Worm (Caenorhabditis elegans) whole organism, L4 larva: ENCODE results near the gene ZK488.5.

ENCODE experiments used
- dpl-1 ChIP-seq: fragments of 150-350 bp; optimal IDR thresholded peaks from 2 replicates; lab custom pipeline; 2014; ENCODE audit warnings: missing biosample characterization, missing genetic modification reagents, missing genetic modification characterization
- fkh-10 ChIP-seq: fragments of 150-350 bp; optimal IDR thresholded peaks from 2 replicates; lab custom pipeline; 2014; ENCODE audit warnings: missing biosample characterization, missing genetic modification reagents, missing genetic modification characterization
- lin-13 ChIP-seq: fragments of 150-350 bp; optimal IDR thresholded peaks from 2 replicates; lab custom pipeline; 2014; ENCODE audit warnings: missing biosample characterization, missing genetic modification reagents, missing genetic modification characterization
- unc-130 ChIP-seq: sonication (generic microtip); optimal IDR thresholded peaks from 2 replicates; lab custom pipeline; 2016; ENCODE audit warnings: missing genetic modification reagents, missing genetic modification characterization, missing compliant biosample characterization

DNA sequence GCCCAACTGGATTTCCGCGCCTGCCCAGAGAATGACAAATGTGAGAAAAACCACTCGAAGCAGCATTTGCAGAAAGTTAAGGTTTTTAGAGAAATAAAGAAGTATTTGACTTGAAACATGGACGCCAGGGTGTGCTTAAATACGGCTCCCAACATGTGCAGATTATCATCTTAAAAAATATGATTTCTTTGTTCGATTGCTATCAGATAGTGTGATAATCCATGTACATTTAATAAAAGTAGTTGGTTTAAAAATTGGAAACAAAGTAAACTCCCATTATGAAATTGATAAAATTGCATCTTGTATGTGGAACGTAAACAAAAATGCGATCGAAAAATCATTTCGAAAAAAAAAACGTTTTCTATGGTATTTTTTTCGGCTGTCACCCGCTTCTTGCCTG is 34.5 kb downstream of the ZK488.5 start, which contains the start of gene F48G7.8:
- TF ChIP-seq lin-13 (GFP tag; lab: Kevin White, UChicago) (no peak), fkh-10 (no peak), unc-130 (GFP tag; lab: Kevin White, UChicago) (no peak), dpl-1 (GFP tag; lab: Kevin White, UChicago) (no peak)
